Worm (Caenorhabditis elegans) whole organism, L4 larva: ENCODE results near the gene M04D8.8.
"Not testable (repeated sequence)": the region's sequence is repeated elsewhere in the genome, so short reads cannot be mapped to it uniquely, and the experiment has no call there.

Experiments used
- F10B5.3 ChIP-seq: sonication (generic microtip); optimal IDR thresholded peaks from 2 replicates; lab custom pipeline; 2016; ENCODE audit warnings: mild to moderate bottlenecking, missing genetic modification characterization, missing compliant biosample characterization
- pqm-1 ChIP-seq: sonication (generic microtip); optimal IDR thresholded peaks from 2 replicates; lab custom pipeline; 2017; ENCODE audit warnings: missing biosample characterization, missing genetic modification characterization

DNA sequence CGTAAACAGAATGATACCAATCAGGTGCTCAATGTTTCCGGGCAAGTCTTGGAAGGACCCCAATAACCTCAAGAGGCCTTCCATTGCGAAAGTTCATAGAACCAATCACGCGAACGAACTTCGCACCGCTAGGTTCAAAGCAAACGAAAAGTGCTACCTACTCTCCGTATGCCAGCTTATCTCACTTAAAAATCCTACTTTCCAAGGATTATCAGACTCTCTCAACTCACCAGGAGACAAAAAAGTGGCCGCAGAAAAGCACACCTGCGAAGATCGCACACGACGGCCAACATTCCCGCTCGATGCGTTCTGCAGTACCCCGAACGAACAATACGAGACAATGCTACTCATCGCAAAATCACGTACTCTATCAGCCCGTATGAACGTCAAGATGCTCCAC is 19.3 kb downstream of the M04D8.8 start, which contains the start of gene T16G12.12:
- TF ChIP-seq pqm-1, F10B5.3 (tag; lab: Kevin White, UChicago): not testable (repeated sequence)
